Worm (Caenorhabditis elegans) whole organism, late embryonic: Measurements from ENCODE around the gene K09C6.3.

Experiments
- F13H6.1 ChIP-seq: sonication (generic microtip); optimal IDR thresholded peaks from 2 replicates; lab custom pipeline; 2016; ENCODE audit warnings: missing genetic modification characterization, missing compliant biosample characterization
- ama-1 ChIP-seq: fragments of 150-350 bp; optimal IDR thresholded peaks from 2 replicates; lab custom pipeline; 2014
- hlh-30 ChIP-seq: sonication (generic microtip); optimal IDR thresholded peaks from 2 replicates; lab custom pipeline; 2017; ENCODE audit warnings: antibody characterized with exemption, missing genetic modification characterization, missing compliant biosample characterization; ENCODE audit not compliant: insufficient read depth
- lin-11 ChIP-seq: fragments of 200-800 bp; sonication (Bioruptor generic); optimal IDR thresholded peaks from 2 replicates; lab custom pipeline; 2018; ENCODE audit warnings: mild to moderate bottlenecking, missing genetic modification characterization, missing compliant biosample characterization
- nfya-1 ChIP-seq: sonication (generic microtip); optimal IDR thresholded peaks from 2 replicates; lab custom pipeline; 2017; ENCODE audit warnings: missing genetic modification characterization, mild to moderate bottlenecking, missing compliant biosample characterization, antibody characterized with exemption, moderate library complexity
- nhr-11 ChIP-seq: fragments of 150-350 bp; optimal IDR thresholded peaks from 2 replicates; lab custom pipeline; 2014; ENCODE audit warnings: missing biosample characterization, missing genetic modification characterization
- pha-4 ChIP-seq: fragments of 150-350 bp; optimal IDR thresholded peaks from 2 replicates; lab custom pipeline; 2018; ENCODE audit warnings: missing biosample characterization, missing genetic modification reagents, missing genetic modification characterization
- pqm-1 ChIP-seq: sonication (generic microtip); optimal IDR thresholded peaks from 2 replicates; lab custom pipeline; 2016; ENCODE audit warnings: missing genetic modification characterization, missing compliant biosample characterization
- tbx-2 ChIP-seq: sonication (generic microtip); optimal IDR thresholded peaks from 2 replicates; lab custom pipeline; 2016; ENCODE audit warnings: missing genetic modification characterization, missing compliant biosample characterization
- unc-42 ChIP-seq: sonication (generic microtip); optimal IDR thresholded peaks from 2 replicates; lab custom pipeline; 2016; ENCODE audit warnings: missing genotype, missing genetic modification characterization, missing compliant biosample characterization

DNA sequence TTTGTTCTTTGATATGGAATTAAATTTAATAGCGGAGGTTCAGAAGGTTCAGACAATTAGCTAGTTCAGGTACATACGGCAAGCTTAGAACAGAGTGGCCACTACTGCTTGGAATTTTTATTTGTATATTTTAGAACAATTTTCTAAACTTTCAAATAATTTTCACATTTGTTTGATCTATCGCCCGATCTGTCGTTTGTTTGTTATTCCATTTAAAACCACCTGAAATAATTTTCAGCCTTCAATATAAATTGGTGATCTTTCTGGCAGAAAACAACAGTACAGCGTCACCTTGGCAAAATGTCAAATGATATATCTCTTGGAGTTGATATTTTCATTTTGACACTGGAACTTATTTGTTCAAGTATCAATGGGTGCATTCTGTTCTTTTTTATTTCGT, 37.6 kb upstream of the K09C6.3 start, which contains the start of gene R13D11.3:
- TF ChIP-seq lin-11, result no peak
- no peak for TF ChIP-seq pqm-1 (tag; lab: Kevin White, UChicago)
- no peak for TF ChIP-seq unc-42 (tag; lab: Kevin White, UChicago)
- TF ChIP-seq nfya-1 (tag; lab: Kevin White, UChicago), result no peak
- no peak for TF ChIP-seq nhr-11 (tag; lab: Kevin White, UChicago)
- TF ChIP-seq F13H6.1 (tag; lab: Kevin White, UChicago), result no peak
- TF ChIP-seq hlh-30 (tag; lab: Kevin White, UChicago), result no peak
- TF ChIP-seq pha-4 (tag; lab: Kevin White, UChicago), result no peak
- no peak for TF ChIP-seq ama-1 (lab: Kevin White, UChicago)
- TF ChIP-seq tbx-2, result no peak
